Fruit fly (Drosophila melanogaster) whole organism, prepupa: Measurements from ENCODE around the gene CG42371.

Experiments used
- CG10631 ChIP-seq: fragments of 200-800 bp; sonication (Bioruptor generic); optimal IDR thresholded peaks from 2 replicates; lab custom pipeline; 2016; ENCODE audit warnings: missing biosample characterization, missing genetic modification characterization
- CG10669 ChIP-seq: fragments of 200-800 bp; sonication (Bioruptor generic); optimal IDR thresholded peaks from 3 replicates; lab custom pipeline; 2018; ENCODE audit warnings: missing biosample characterization, mild to moderate bottlenecking, missing genetic modification characterization, moderate library complexity
- CG11902 ChIP-seq: fragments of 200-800 bp; sonication (Bioruptor generic); optimal IDR thresholded peaks from 3 replicates; lab custom pipeline; 2016; ENCODE audit warnings: missing biosample characterization, missing genetic modification characterization
- CG1621 ChIP-seq: fragments of 200-800 bp; sonication (Bioruptor generic); optimal IDR thresholded peaks from 3 replicates; lab custom pipeline; 2018; ENCODE audit warnings: missing biosample characterization, mild to moderate bottlenecking, missing genetic modification characterization
- CG16779 ChIP-seq: fragments of 200-800 bp; sonication (Bioruptor generic); optimal IDR thresholded peaks from 3 replicates; lab custom pipeline; 2017; ENCODE audit warnings: missing biosample characterization, mild to moderate bottlenecking, missing genetic modification characterization
- CG31627 ChIP-seq: fragments of 200-800 bp; sonication (Bioruptor generic); optimal IDR thresholded peaks from 3 replicates; lab custom pipeline; 2016; ENCODE audit warnings: missing biosample characterization, missing genetic modification characterization
- CG32006 ChIP-seq: fragments of 200-800 bp; sonication (Bioruptor generic); optimal IDR thresholded peaks from 3 replicates; lab custom pipeline; 2017; ENCODE audit warnings: missing biosample characterization, mild to moderate bottlenecking, missing genetic modification characterization
- CG6163 ChIP-seq: fragments of 200-800 bp; sonication (Bioruptor generic); IDR thresholded peaks from 3 replicates; pipeline ENCODE4 v1.3.6; 2022; ENCODE audit warnings: missing biosample characterization, missing genetic modification characterization
- CG6792 ChIP-seq: fragments of 200-800 bp; sonication (Bioruptor generic); optimal IDR thresholded peaks from 3 replicates; lab custom pipeline; 2016; ENCODE audit warnings: missing biosample characterization, missing genetic modification characterization
- CG7368 ChIP-seq: fragments of 200-800 bp; sonication (Bioruptor generic); optimal IDR thresholded peaks from 3 replicates; lab custom pipeline; 2016; ENCODE audit warnings: missing biosample characterization, missing genetic modification characterization
- CG8119 ChIP-seq: fragments of 200-800 bp; sonication (Bioruptor generic); IDR thresholded peaks from 3 replicates; pipeline ENCODE4 v1.3.6; 2022; ENCODE audit warnings: missing biosample characterization, missing genetic modification characterization
- CG8632 ChIP-seq: fragments of 200-800 bp; sonication (Bioruptor generic); optimal IDR thresholded peaks from 3 replicates; lab custom pipeline; 2016; ENCODE audit warnings: missing biosample characterization, missing genetic modification characterization
- Eip78C ChIP-seq: fragments of 200-800 bp; sonication (Bioruptor generic); peaks from one replicate; lab custom pipeline; 2016; ENCODE audit warnings: missing biosample characterization, missing genetic modification characterization
- Eip93F ChIP-seq: fragments of 200-800 bp; sonication (Bioruptor generic); optimal IDR thresholded peaks from 2 replicates; lab custom pipeline; 2016; ENCODE audit warnings: missing biosample characterization, mild to moderate bottlenecking, missing genetic modification characterization
- Ets21C ChIP-seq: fragments of 200-800 bp; sonication (Bioruptor generic); optimal IDR thresholded peaks from 3 replicates; lab custom pipeline; 2016; ENCODE audit warnings: missing biosample characterization, missing genetic modification characterization
- Ets96B ChIP-seq: fragments of 200-800 bp; optimal IDR thresholded peaks from 2 replicates; lab custom pipeline; 2019; ENCODE audit warnings: missing biosample characterization, mild to moderate bottlenecking, missing genetic modification characterization, moderate library complexity
- Gug ChIP-seq: fragments of 200-800 bp; sonication (Bioruptor generic); IDR thresholded peaks from 2 replicates; pipeline ENCODE4 v1.3.6; 2022; ENCODE audit warnings: missing biosample characterization, missing genetic modification characterization
- Hr39 ChIP-seq: fragments of 200-800 bp; sonication (Bioruptor generic); optimal IDR thresholded peaks from 2 replicates; lab custom pipeline; 2016; ENCODE audit warnings: missing biosample characterization, missing genetic modification characterization
- Hr4 ChIP-seq: fragments of 200-800 bp; sonication (Bioruptor generic); optimal IDR thresholded peaks from 3 replicates; lab custom pipeline; 2016; ENCODE audit warnings: missing biosample characterization, missing genetic modification characterization
- Lpt ChIP-seq: fragments of 200-800 bp; sonication (Bioruptor generic); optimal IDR thresholded peaks from 3 replicates; lab custom pipeline; 2016; ENCODE audit warnings: missing biosample characterization, missing genetic modification characterization
- Met ChIP-seq: fragments of 200-800 bp; sonication (Bioruptor generic); optimal IDR thresholded peaks from 3 replicates; lab custom pipeline; 2016; ENCODE audit warnings: missing biosample characterization, missing genetic modification characterization
- OdsH ChIP-seq: fragments of 200-800 bp; sonication (Bioruptor generic); optimal IDR thresholded peaks from 3 replicates; lab custom pipeline; 2016; ENCODE audit warnings: missing biosample characterization, missing genetic modification characterization
- Smox ChIP-seq: fragments of 200-800 bp; sonication (Bioruptor generic); optimal IDR thresholded peaks from 3 replicates; lab custom pipeline; 2016; ENCODE audit warnings: missing biosample characterization, missing genetic modification characterization
- Sox15 ChIP-seq: fragments of 200-800 bp; sonication (Bioruptor generic); optimal IDR thresholded peaks from 3 replicates; lab custom pipeline; 2016; ENCODE audit warnings: missing biosample characterization, missing genetic modification characterization
- achi ChIP-seq: fragments of 200-800 bp; sonication (Bioruptor generic); optimal IDR thresholded peaks from 3 replicates; lab custom pipeline; 2016; ENCODE audit warnings: missing biosample characterization, missing genetic modification characterization
- acj6 ChIP-seq: fragments of 200-800 bp; sonication (Bioruptor generic); optimal IDR thresholded peaks from 3 replicates; lab custom pipeline; 2016; ENCODE audit warnings: missing biosample characterization, missing genetic modification characterization
- dsx ChIP-seq: fragments of 200-800 bp; optimal IDR thresholded peaks from 3 replicates; lab custom pipeline; 2019; ENCODE audit warnings: missing biosample characterization, mild to moderate bottlenecking, missing genetic modification characterization, moderate library complexity; ENCODE audit not compliant: poor library complexity, severe bottlenecking
- fkh ChIP-seq: fragments of 200-800 bp; sonication (Bioruptor generic); optimal IDR thresholded peaks from 3 replicates; lab custom pipeline; 2017; ENCODE audit warnings: missing biosample characterization, mild to moderate bottlenecking, missing genetic modification characterization, moderate library complexity
- net ChIP-seq: fragments of 200-800 bp; sonication (Bioruptor generic); optimal IDR thresholded peaks from 3 replicates; lab custom pipeline; 2016; ENCODE audit warnings: missing biosample characterization, missing genetic modification characterization
- salr ChIP-seq, 2 experiments: fragments of 200-800 bp; sonication (Bioruptor generic); optimal IDR thresholded peaks; 3 replicates each; lab custom pipeline; 2016 to 2018; ENCODE audit warnings: missing biosample characterization in 2 of 2, missing genetic modification characterization in 2 of 2, mild to moderate bottlenecking in 1 of 2
- spab ChIP-seq: fragments of 200-800 bp; sonication (Bioruptor generic); optimal IDR thresholded peaks from 2 replicates; lab custom pipeline; 2017; ENCODE audit warnings: missing biosample characterization, mild to moderate bottlenecking, missing genetic modification characterization, missing genetic modification reagents
- svp ChIP-seq: fragments of 200-800 bp; sonication (Bioruptor generic); peaks from one replicate; lab custom pipeline; 2016; ENCODE audit warnings: missing biosample characterization, missing genetic modification characterization
- topi ChIP-seq: fragments of 200-800 bp; sonication (Bioruptor generic); optimal IDR thresholded peaks from 3 replicates; lab custom pipeline; 2016; ENCODE audit warnings: missing biosample characterization, missing genetic modification characterization
- vri ChIP-seq: fragments of 200-800 bp; sonication (Bioruptor generic); optimal IDR thresholded peaks from 3 replicates; lab custom pipeline; 2016; ENCODE audit warnings: missing biosample characterization, mild to moderate bottlenecking, missing genetic modification characterization

The CG42371 gene

dm6 chr2L:2175090-2175830, 41.8 kb downstream of the CG42371 start (continued):
- TF ChIP-seq dsx (GFP tag; lab: Kevin White, UChicago) = peak; percentile 53
- TF ChIP-seq salr (GFP tag; optimal IDR thresholded peaks at IDR 0.05; lab: Kevin White, UChicago) = peak in 1 of 2 experiments; percentile 12
- TF ChIP-seq vri (GFP tag; lab: Kevin White, UChicago) = peak; percentile 51
- peak; percentile 18 for TF ChIP-seq spab (GFP tag; lab: Kevin White, UChicago)
- no peak for TF ChIP-seq Eip93F (GFP tag; lab: Kevin White, UChicago)
- TF ChIP-seq OdsH = peak; percentile 63
- TF ChIP-seq CG6163 = peak; percentile 60; the same call in 2 of the 3 replicates
- TF ChIP-seq Gug (GFP tag; lab: Robert Waterston, UW) = 0 out of 2 replicates have a peak, but pooled peaks have one; percentile 15
- TF ChIP-seq Hr39 = peak; percentile 7
- TF ChIP-seq CG32006 (GFP tag; lab: Kevin White, UChicago) = peak; percentile 9
- TF ChIP-seq Ets96B (tag; lab: Kevin White, UChicago) = peak; percentile 32
- TF ChIP-seq, all 60 proteins: peak for 35

dm6 chr2L:2173604-2174003, 43.4 kb downstream of the CG42371 start:
- TF ChIP-seq CG10669 (GFP tag; lab: Kevin White, UChicago) (no peak), CG1621 (tag; lab: Kevin White, UChicago) (no peak), Ets21C (no peak), fkh (GFP tag; lab: Kevin White, UChicago) (peak; percentile 16), salr (GFP tag; optimal IDR thresholded peaks at IDR 0.05; lab: Kevin White, UChicago) (no peak), Hr39 (no peak), Gug (GFP tag; lab: Robert Waterston, UW) (no peak), CG10631 (GFP tag; lab: Kevin White, UChicago) (no peak), Ets96B (tag; lab: Kevin White, UChicago) (no peak), Lpt (GFP tag; lab: Kevin White, UChicago) (peak; percentile 6), topi (GFP tag; lab: Kevin White, UChicago) (no peak), CG16779 (no peak), Eip78C (GFP tag; lab: Kevin White, UChicago) (no peak), OdsH (no peak), vri (GFP tag; lab: Kevin White, UChicago) (no peak), Smox (no peak), achi (GFP tag; lab: Kevin White, UChicago) (no peak)
- TF ChIP-seq, all 60 proteins: peak for 2

DNA sequence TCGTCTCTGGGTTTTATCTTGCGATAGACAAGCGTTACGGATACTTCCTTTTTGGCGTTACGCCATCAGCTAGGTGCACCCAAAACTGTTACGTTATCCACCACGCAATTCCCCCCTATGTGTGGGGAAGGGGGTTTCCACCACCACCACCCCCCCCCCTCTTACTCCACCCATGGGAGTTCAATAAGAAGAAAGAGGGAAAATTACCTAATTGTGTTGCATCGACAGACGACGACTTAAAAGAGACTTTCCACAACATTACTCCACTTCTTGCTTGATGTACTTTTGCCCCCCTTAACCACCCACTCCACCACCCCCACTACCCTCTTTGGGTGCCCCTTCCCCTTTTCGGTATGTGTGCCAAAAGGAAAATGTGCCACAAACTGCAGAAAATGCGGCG, 43.9 kb downstream of the CG42371 start:
- TF ChIP-seq svp (GFP tag; lab: Kevin White, UChicago) (no peak), Ets96B (tag; lab: Kevin White, UChicago) (no peak), CG1621 (tag; lab: Kevin White, UChicago) (no peak), CG31627 (GFP tag; lab: Kevin White, UChicago) (no peak), salr (GFP tag; optimal IDR thresholded peaks at IDR 0.05; lab: Kevin White, UChicago) (no peak), CG8632 (GFP tag; lab: Kevin White, UChicago) (no peak), CG10669 (GFP tag; lab: Kevin White, UChicago) (no peak), Met (GFP tag; lab: Kevin White, UChicago) (no peak), vri (GFP tag; lab: Kevin White, UChicago) (no peak), Hr4 (GFP tag; lab: Kevin White, UChicago) (no peak), Sox15 (no peak), Smox (no peak), CG11902 (no peak), OdsH (no peak)
- TF ChIP-seq, all 60 proteins: peak for 0

DNA sequence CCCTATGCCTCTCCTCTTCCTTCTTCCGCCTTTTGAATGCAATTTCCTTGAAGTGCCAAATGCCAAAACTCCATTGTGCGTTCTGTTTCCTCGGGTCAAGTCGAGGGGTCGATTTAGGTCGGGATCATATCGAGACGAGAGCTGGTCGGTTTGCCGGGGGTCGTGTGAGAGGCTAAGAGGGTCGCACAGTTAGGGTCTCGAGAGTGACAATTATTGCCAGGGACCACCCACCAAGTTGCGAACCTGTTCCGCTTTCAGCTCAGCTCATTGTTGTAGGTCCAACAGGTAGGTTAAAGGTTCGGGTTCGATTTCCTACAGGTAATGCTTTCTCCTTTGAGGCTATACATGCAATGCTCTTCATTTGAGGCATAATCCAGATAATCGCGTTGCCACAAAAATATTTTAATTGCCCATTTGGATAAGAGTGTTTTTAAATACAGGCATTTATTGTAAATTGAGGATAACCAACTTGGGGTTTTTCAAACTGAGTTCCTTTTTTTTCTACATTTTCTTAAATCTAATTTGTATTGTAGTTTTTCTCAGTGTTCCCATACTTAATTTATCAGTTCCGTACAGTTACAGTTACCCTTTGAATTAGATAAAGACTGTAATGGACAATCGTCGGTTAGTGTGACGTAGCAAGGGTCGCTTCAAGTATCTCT, 44.5 kb downstream of the CG42371 start:
- TF ChIP-seq CG7368 (no peak), CG10669 (GFP tag; lab: Kevin White, UChicago) (no peak), net (GFP tag; lab: Kevin White, UChicago) (no peak), CG8119 (GFP tag; lab: Robert Waterston, UW) (no peak), acj6 (GFP tag; lab: Kevin White, UChicago) (peak; percentile 25), Eip78C (GFP tag; lab: Kevin White, UChicago) (peak; percentile 63), svp (GFP tag; lab: Kevin White, UChicago) (peak; percentile 60), CG32006 (GFP tag; lab: Kevin White, UChicago) (peak; percentile 6), fkh (GFP tag; lab: Kevin White, UChicago) (no peak), CG6163 (0 out of 3 replicates have a peak, but pooled peaks have one; percentile 38), Lpt (GFP tag; lab: Kevin White, UChicago) (no peak), CG6792 (GFP tag; lab: Kevin White, UChicago) (no peak), Met (GFP tag; lab: Kevin White, UChicago) (no peak)
